Worm (Caenorhabditis elegans): Measurements from ENCODE around the gene kin-21.

The kin-21 gene

ce11 chrIV:9799664-9800063 lies 33.0 kb upstream of the kin-21 start:
- TF ChIP-seq ztf-11 (tag; optimal IDR thresholded peaks at IDR 0.05) (no peak), C16A3.4 (tag; optimal IDR thresholded peaks at IDR 0.05) (no peak), ama-1 (optimal IDR thresholded peaks at IDR 0.05) (no peak), dsc-1 (tag; optimal IDR thresholded peaks at IDR 0.05) (peak; percentile 42), pqm-1 (tag; optimal IDR thresholded peaks at IDR 0.05) (no peak), snu-23 (GFP tag; optimal IDR thresholded peaks at IDR 0.05) (no peak), unc-130 (tag; optimal IDR thresholded peaks at IDR 0.05) (no peak), nhr-19 (GFP tag; conservative IDR thresholded peaks at IDR 0.05) (0 out of 2 replicates have a peak, but pooled peaks have one; percentile 9), unc-62 (GFP tag; optimal IDR thresholded peaks at IDR 0.05) (no peak), elt-2 (tag; optimal IDR thresholded peaks at IDR 0.05) (peak; percentile 40)

ce11 chrIV:9801418-9801817 lies 31.3 kb upstream of the kin-21 start:
- TF ChIP-seq blmp-1 (tag; optimal IDR thresholded peaks at IDR 0.05) (peak; percentile 16), lin-14 (GFP tag; optimal IDR thresholded peaks at IDR 0.05) (peak; percentile 33), elt-2 (tag; optimal IDR thresholded peaks at IDR 0.05) (peak; percentile 95), lir-3 (tag; optimal IDR thresholded peaks at IDR 0.05; ENCODE audit: poor library complexity) (no peak), lin-35 (GFP tag; optimal IDR thresholded peaks at IDR 0.05) (peak in 1 of 2 experiments; percentile 49), nhr-20 (tag; optimal IDR thresholded peaks at IDR 0.05) (peak; percentile 9), nhr-12 (tag; optimal IDR thresholded peaks at IDR 0.05) (no peak), snu-23 (GFP tag; optimal IDR thresholded peaks at IDR 0.05) (no peak), nhr-85 (tag) (peak; percentile 25), tlp-1 (tag; optimal IDR thresholded peaks at IDR 0.05) (peak; percentile 84), fkh-4 (tag; optimal IDR thresholded peaks at IDR 0.05; ENCODE audit: borderline replicate concordance) (no peak), hlh-4 (tag; optimal IDR thresholded peaks at IDR 0.05) (no peak), egl-27 (tag; optimal IDR thresholded peaks at IDR 0.05) (no peak), ceh-88 (GFP tag; IDR thresholded peaks at IDR 0.05) (no peak), nhr-71 (tag; optimal IDR thresholded peaks at IDR 0.05) (peak; percentile 19), vab-15 (tag; optimal IDR thresholded peaks at IDR 0.05) (no peak), ama-1 (optimal IDR thresholded peaks at IDR 0.05) (no peak), nhr-90 (tag; optimal IDR thresholded peaks at IDR 0.05; ENCODE audit: poor library complexity) (no peak), hpl-2 (GFP tag; optimal IDR thresholded peaks at IDR 0.05) (no peak), mef-2 (tag; optimal IDR thresholded peaks at IDR 0.05) (no peak), sox-4 (tag; optimal IDR thresholded peaks at IDR 0.05) (no peak), aly-2 (tag; optimal IDR thresholded peaks at IDR 0.05) (no peak), pqm-1 (tag; optimal IDR thresholded peaks at IDR 0.05) (peak; percentile 88), elt-3 (tag; optimal IDR thresholded peaks at IDR 0.05) (peak in 1 of 6 experiments; percentile 23), pax-3 (tag; optimal IDR thresholded peaks at IDR 0.05) (no peak), unc-62 (GFP tag; optimal IDR thresholded peaks at IDR 0.05) (no peak), unc-98 (GFP tag; IDR thresholded peaks at IDR 0.05) (no peak), fkh-8 (tag; optimal IDR thresholded peaks at IDR 0.05) (no peak)

- peak in 1 of 2 experiments; percentile 3 for TF ChIP-seq lin-35 (GFP tag; optimal IDR thresholded peaks at IDR 0.05)
- peak in 1 of 2 experiments; percentile 44 for TF ChIP-seq lsy-2 (tag; optimal IDR thresholded peaks at IDR 0.05)
- TF ChIP-seq nhr-71 (tag; optimal IDR thresholded peaks at IDR 0.05) = peak; percentile 18
- TF ChIP-seq fkh-10 (GFP tag; optimal IDR thresholded peaks at IDR 0.05) = no peak
- TF ChIP-seq zip-4 (GFP tag; optimal IDR thresholded peaks at IDR 0.05) = no peak
- TF ChIP-seq ceh-90 (tag; optimal IDR thresholded peaks at IDR 0.05) = no peak
- TF ChIP-seq ceh-82 (tag; optimal IDR thresholded peaks at IDR 0.05) = no peak
- TF ChIP-seq Y116A8C.19 (tag; optimal IDR thresholded peaks at IDR 0.05; ENCODE audit: borderline replicate concordance) = no peak
- TF ChIP-seq tbx-2 (tag; optimal IDR thresholded peaks at IDR 0.05) = no peak
- peak; percentile 1 for TF ChIP-seq nhr-20 (tag; optimal IDR thresholded peaks at IDR 0.05)
- TF ChIP-seq fkh-4 (tag; optimal IDR thresholded peaks at IDR 0.05; ENCODE audit: borderline replicate concordance) = no peak
- TF ChIP-seq nhr-19 (GFP tag; conservative IDR thresholded peaks at IDR 0.05) = no peak
- no peak for TF ChIP-seq pax-3 (tag; optimal IDR thresholded peaks at IDR 0.05)
- TF ChIP-seq nhr-76 (tag; optimal IDR thresholded peaks at IDR 0.05) = no peak
- TF ChIP-seq nhr-85 (tag) = no peak
- TF ChIP-seq nhr-12 (tag; optimal IDR thresholded peaks at IDR 0.05) = no peak
- TF ChIP-seq blmp-1 (tag; optimal IDR thresholded peaks at IDR 0.05) = peak; percentile 65
- peak; percentile 71 for TF ChIP-seq elt-2 (tag; optimal IDR thresholded peaks at IDR 0.05)
- TF ChIP-seq mdl-1 (tag; optimal IDR thresholded peaks at IDR 0.05) = no peak
- no peak for TF ChIP-seq C34B4.2 (tag; optimal IDR thresholded peaks at IDR 0.05)
- no peak for TF ChIP-seq lir-3 (tag; optimal IDR thresholded peaks at IDR 0.05; ENCODE audit: poor library complexity)
- TF ChIP-seq pag-3 (tag; optimal IDR thresholded peaks at IDR 0.05; ENCODE audit: borderline replicate concordance, insufficient read depth) = no peak
- peak; percentile 9 for TF ChIP-seq lin-14 (GFP tag; optimal IDR thresholded peaks at IDR 0.05)
- no peak for TF ChIP-seq unc-86 (tag; optimal IDR thresholded peaks at IDR 0.05)
- peak; percentile 3 for TF ChIP-seq mep-1 (tag; optimal IDR thresholded peaks at IDR 0.05)
Measured at ce11 chrIV:9802711-9803110, 30.0 kb upstream of the kin-21 start, which contains the start of gene fat-3. Gene fat-3 (plus strand): TSS chrIV:9803023.

Measured in whole organism, L1 larva.